Worm (Caenorhabditis elegans) whole organism, L1 larva: ENCODE results near the gene gcp-2.2.

Source experiments
- Y116A8C.19 ChIP-seq: sonication (generic microtip); optimal IDR thresholded peaks from 2 replicates; lab custom pipeline; 2016; ENCODE audit warnings: missing compliant biosample characterization, missing genetic modification characterization, borderline replicate concordance
- aly-2 ChIP-seq: fragments of 150-350 bp; optimal IDR thresholded peaks from 2 replicates; lab custom pipeline; 2014; ENCODE audit warnings: missing biosample characterization, missing genetic modification characterization
- ceh-82 ChIP-seq, 3 experiments: fragments of 150-350 bp in 1 of 3; sonication (generic microtip) in 2 of 3; optimal IDR thresholded peaks; 2 replicates each; lab custom pipeline; 2014 to 2017; ENCODE audit warnings: missing biosample characterization in 3 of 3, missing genetic modification characterization in 3 of 3
- ceh-88 ChIP-seq: fragments of 200-800 bp; sonication (Bioruptor generic); IDR thresholded peaks from 2 replicates; pipeline ENCODE4 v1.3.6; 2022; ENCODE audit warnings: missing genetic modification characterization, missing compliant biosample characterization
- ceh-90 ChIP-seq: sonication (generic microtip); optimal IDR thresholded peaks from 2 replicates; lab custom pipeline; 2016; ENCODE audit warnings: missing genetic modification characterization, missing compliant biosample characterization
- ces-1 ChIP-seq: fragments of 150-350 bp; optimal IDR thresholded peaks from 2 replicates; lab custom pipeline; 2014; ENCODE audit warnings: missing biosample characterization, missing genetic modification reagents, missing genetic modification characterization
- dpl-1 ChIP-seq, 3 experiments: fragments of 150-350 bp in 2 of 3; sonication (generic microtip) in 1 of 3; optimal IDR thresholded peaks; 2 replicates each; lab custom pipeline; 2014 to 2017; ENCODE audit warnings: missing biosample characterization in 3 of 3, missing genetic modification characterization in 3 of 3, missing genetic modification reagents in 3 of 3
- efl-1 ChIP-seq, 4 experiments: fragments of 150-350 bp; optimal IDR thresholded peaks in 3 of 4; peaks in 1 of 4; 1 replicate in 1 of 4; 2 replicates in 3 of 4; lab custom pipeline; 2014; ENCODE audit warnings: missing biosample characterization in 2 of 4, missing genetic modification characterization in 2 of 4, missing genetic modification reagents in 2 of 4
- egl-13 ChIP-seq: sonication (generic microtip); optimal IDR thresholded peaks from 2 replicates; lab custom pipeline; 2016; ENCODE audit warnings: missing genotype, missing genetic modification reagents, missing genetic modification characterization, missing compliant biosample characterization
- egl-27 ChIP-seq, 2 experiments: fragments of 150-350 bp in 1 of 2; sonication (generic microtip); optimal IDR thresholded peaks; 3 replicates each; lab custom pipeline; 2017 to 2018; ENCODE audit warnings: missing biosample characterization in 2 of 2, missing genetic modification characterization in 2 of 2, missing genetic modification reagents in 2 of 2
- elt-2 ChIP-seq: sonication (generic microtip); optimal IDR thresholded peaks from 2 replicates; lab custom pipeline; 2016; ENCODE audit warnings: missing genetic modification characterization, mild to moderate bottlenecking, inconsistent platforms, missing compliant biosample characterization, missing genetic modification reagents
- elt-3 ChIP-seq, 6 experiments: fragments of 150-350 bp in 1 of 6; sonication (generic microtip); optimal IDR thresholded peaks; 2 replicates each; lab custom pipeline; 2017 to 2018; ENCODE audit warnings: missing biosample characterization in 6 of 6, missing genetic modification characterization in 6 of 6, inconsistent platforms in 1 of 6
- fkh-10 ChIP-seq: sonication (generic microtip); optimal IDR thresholded peaks from 2 replicates; lab custom pipeline; 2017; ENCODE audit warnings: missing biosample characterization, missing genetic modification reagents, missing genetic modification characterization
- fos-1 ChIP-seq: fragments of 150-350 bp; optimal IDR thresholded peaks from 2 replicates; lab custom pipeline; 2014; ENCODE audit warnings: missing biosample characterization, missing genetic modification characterization
- hlh-17 ChIP-seq: fragments of 200-800 bp; sonication (Bioruptor generic); optimal IDR thresholded peaks from 2 replicates; lab custom pipeline; 2018; ENCODE audit warnings: missing genetic modification characterization, mild to moderate bottlenecking, missing compliant biosample characterization, moderate library complexity, borderline replicate concordance
- isw-1 ChIP-seq: fragments of 200-800 bp; sonication (Bioruptor generic); IDR thresholded peaks from 2 replicates; pipeline ENCODE4 v1.3.6; 2022; ENCODE audit warnings: missing genetic modification characterization, missing compliant biosample characterization
- jun-1 ChIP-seq: fragments of 150-350 bp; optimal IDR thresholded peaks from 2 replicates; lab custom pipeline; 2014; ENCODE audit warnings: missing biosample characterization, missing genetic modification reagents, missing genetic modification characterization
- lin-14 ChIP-seq: fragments of 200-800 bp; sonication (Bioruptor generic); optimal IDR thresholded peaks from 2 replicates; lab custom pipeline; 2018; ENCODE audit warnings: mild to moderate bottlenecking, missing genetic modification characterization, moderate library complexity, missing compliant biosample characterization
- lir-3 ChIP-seq: sonication (generic microtip); optimal IDR thresholded peaks from 2 replicates; lab custom pipeline; 2016; ENCODE audit warnings: mild to moderate bottlenecking, missing genetic modification characterization, moderate library complexity, missing compliant biosample characterization; ENCODE audit not compliant: poor library complexity
- mab-9 ChIP-seq: fragments of 200-800 bp; sonication (Bioruptor generic); IDR thresholded peaks from 2 replicates; pipeline ENCODE4 v1.3.6; 2022; ENCODE audit warnings: missing genetic modification reagents, missing genetic modification characterization, missing compliant biosample characterization
- mdl-1 ChIP-seq, 2 experiments: fragments of 150-350 bp; optimal IDR thresholded peaks; 2 replicates each; lab custom pipeline; 2014 to 2017; ENCODE audit warnings: missing biosample characterization in 2 of 2, missing genetic modification characterization in 2 of 2, inconsistent platforms in 1 of 2
- mep-1 ChIP-seq: fragments of 150-350 bp; optimal IDR thresholded peaks from 2 replicates; lab custom pipeline; 2014; ENCODE audit warnings: missing biosample characterization, missing genetic modification characterization
- nhr-19 ChIP-seq: fragments of 200-800 bp; sonication (Bioruptor generic); conservative IDR thresholded peaks from 2 replicates; pipeline ENCODE4 v1.3.6; 2022; ENCODE audit warnings: missing genetic modification characterization, missing compliant biosample characterization
- nhr-237 ChIP-seq: fragments of 150-350 bp; optimal IDR thresholded peaks from 2 replicates; lab custom pipeline; 2014; ENCODE audit warnings: missing biosample characterization, missing genetic modification characterization
- nhr-85 ChIP-seq: sonication (generic microtip); peaks from one replicate; lab custom pipeline; 2016; ENCODE audit warnings: missing genetic modification characterization, inconsistent platforms, missing compliant biosample characterization
- pax-3 ChIP-seq: fragments of 200-800 bp; sonication (Bioruptor generic); optimal IDR thresholded peaks from 2 replicates; lab custom pipeline; 2018; ENCODE audit warnings: mild to moderate bottlenecking, missing genetic modification characterization, moderate library complexity, missing compliant biosample characterization
- pqm-1 ChIP-seq: sonication (generic microtip); optimal IDR thresholded peaks from 3 replicates; lab custom pipeline; 2017; ENCODE audit warnings: missing biosample characterization, missing genetic modification characterization
- snu-23 ChIP-seq: sonication (generic microtip); optimal IDR thresholded peaks from 2 replicates; lab custom pipeline; 2016; ENCODE audit warnings: missing genetic modification characterization, missing compliant biosample characterization
- sox-4 ChIP-seq: sonication (generic microtip); optimal IDR thresholded peaks from 2 replicates; lab custom pipeline; 2016; ENCODE audit warnings: missing genetic modification characterization, missing compliant biosample characterization
- tlp-1 ChIP-seq: fragments of 150-350 bp; optimal IDR thresholded peaks from 2 replicates; lab custom pipeline; 2014; ENCODE audit warnings: missing biosample characterization, missing genetic modification characterization
- unc-62 ChIP-seq: fragments of 150-350 bp; optimal IDR thresholded peaks from 2 replicates; lab custom pipeline; 2014; ENCODE audit warnings: missing biosample characterization, missing genetic modification reagents, missing genetic modification characterization
- unc-86 ChIP-seq: sonication (generic microtip); optimal IDR thresholded peaks from 2 replicates; lab custom pipeline; 2016; ENCODE audit warnings: missing genetic modification characterization, missing compliant biosample characterization
- vab-15 ChIP-seq: sonication (generic microtip); optimal IDR thresholded peaks from 2 replicates; lab custom pipeline; 2017; ENCODE audit warnings: missing genotype, mild to moderate bottlenecking, missing genetic modification characterization, missing compliant biosample characterization
- zip-4 ChIP-seq: fragments of 200-800 bp; sonication (Bioruptor generic); optimal IDR thresholded peaks from 2 replicates; lab custom pipeline; 2018; ENCODE audit warnings: mild to moderate bottlenecking, missing genetic modification characterization, moderate library complexity, missing compliant biosample characterization
- ztf-11 ChIP-seq, 2 experiments: sonication (generic microtip); optimal IDR thresholded peaks; 2 replicates each; lab custom pipeline; 2016 to 2017; ENCODE audit warnings: missing genetic modification characterization in 2 of 2, missing biosample characterization in 1 of 2, missing compliant biosample characterization in 1 of 2

gcp-2.2 gene

ce11 chrX:11555046-11555445 is 17.5 kb downstream of the gcp-2.2 start:
- TF ChIP-seq pqm-1 = no peak
- no peak for TF ChIP-seq zip-4
- peak; percentile 35 for TF ChIP-seq elt-2 (tag; lab: Kevin White, UChicago)
- no peak for TF ChIP-seq efl-1 (optimal IDR thresholded peaks at IDR 0.05; lab: Kevin White, UChicago)
- no peak for TF ChIP-seq efl-1 (GFP tag; optimal IDR thresholded peaks at IDR 0.05 in 1 of 2; lab: Kevin White, UChicago)
- TF ChIP-seq, all 84 proteins: peak for 1

ce11 chrX:11555527-11556137 is 18.1 kb downstream of the gcp-2.2 start:
- TF ChIP-seq elt-3 (tag; optimal IDR thresholded peaks at IDR 0.05; lab: Kevin White, UChicago) (no peak), efl-1 (optimal IDR thresholded peaks at IDR 0.05; lab: Kevin White, UChicago) (no peak), efl-1 (GFP tag; optimal IDR thresholded peaks at IDR 0.05 in 1 of 2; lab: Kevin White, UChicago) (peak in 1 of 2 experiments; percentile 80), ceh-88 (no peak), unc-86 (tag; lab: Kevin White, UChicago) (no peak), fos-1 (tag; lab: Kevin White, UChicago) (no peak), isw-1 (no peak), ces-1 (GFP tag; lab: Kevin White, UChicago) (no peak), mep-1 (no peak), nhr-85 (tag; lab: Kevin White, UChicago) (peak; percentile 62), snu-23 (no peak), Y116A8C.19 (tag; lab: Kevin White, UChicago) (no peak), jun-1 (tag; lab: Kevin White, UChicago) (no peak), vab-15 (peak; percentile 0), ceh-90 (tag; lab: Kevin White, UChicago) (no peak), egl-27 (tag; optimal IDR thresholded peaks at IDR 0.05; lab: Kevin White, UChicago) (no peak), sox-4 (no peak), lir-3 (no peak), aly-2 (no peak), pax-3 (tag; lab: Kevin White, UChicago) (no peak), lin-14 (GFP tag; lab: Kevin White, UChicago) (peak; percentile 14), pqm-1 (no peak), mdl-1 (tag; optimal IDR thresholded peaks at IDR 0.05; lab: Kevin White, UChicago) (peak in 1 of 2 experiments; percentile 21), egl-13 (no peak)

ce11 chrX:11556194-11556739 is 18.8 kb downstream of the gcp-2.2 start, which contains the start of gene C35C5.10:
Gene C35C5.10 (plus strand): TSS chrX:11556244.
- TF ChIP-seq mdl-1 (tag; optimal IDR thresholded peaks at IDR 0.05; lab: Kevin White, UChicago) (no peak), tlp-1 (tag; lab: Kevin White, UChicago) (no peak), hlh-17 (GFP tag; lab: Kevin White, UChicago) (no peak), pqm-1 (peak; percentile 32), unc-62 (GFP tag; lab: Kevin White, UChicago) (no peak), nhr-19 (no peak), elt-2 (tag; lab: Kevin White, UChicago) (peak; percentile 70)

- no peak for TF ChIP-seq nhr-237 (tag; lab: Kevin White, UChicago)
- no peak for TF ChIP-seq dpl-1 (GFP tag; optimal IDR thresholded peaks at IDR 0.05; lab: Kevin White, UChicago)
- no peak for TF ChIP-seq ceh-82 (tag; optimal IDR thresholded peaks at IDR 0.05; lab: Kevin White, UChicago)
- TF ChIP-seq efl-1 (optimal IDR thresholded peaks at IDR 0.05; lab: Kevin White, UChicago) = no peak
- TF ChIP-seq efl-1 (GFP tag; optimal IDR thresholded peaks at IDR 0.05 in 1 of 2; lab: Kevin White, UChicago) = peak in 1 of 2 experiments; percentile 76
- TF ChIP-seq ces-1 (GFP tag; lab: Kevin White, UChicago) = peak; percentile 60
- TF ChIP-seq lin-14 (GFP tag; lab: Kevin White, UChicago) = peak; percentile 64
- no peak for TF ChIP-seq nhr-19
- TF ChIP-seq ztf-11 (tag; optimal IDR thresholded peaks at IDR 0.05; lab: Kevin White, UChicago) = no peak
- TF ChIP-seq mab-9 (GFP tag; lab: Robert Waterston, UW) = no peak
- no peak for TF ChIP-seq ceh-90 (tag; lab: Kevin White, UChicago)
- no peak for TF ChIP-seq unc-62 (GFP tag; lab: Kevin White, UChicago)
- TF ChIP-seq fkh-10 = peak; percentile 87
Measured at ce11 chrX:11558156-11558555, 20.6 kb downstream of the gcp-2.2 start.
